Worm (Caenorhabditis elegans) whole organism, early embryonic: ENCODE data around the gene cyk-1.

Source experiments
- F13C5.2 ChIP-seq: sonication (generic microtip); optimal IDR thresholded peaks from 2 replicates; lab custom pipeline; 2017; ENCODE audit warnings: mild to moderate bottlenecking, missing genetic modification characterization, inconsistent platforms, missing compliant biosample characterization
- aly-1 ChIP-seq: sonication (generic microtip); optimal IDR thresholded peaks from 2 replicates; lab custom pipeline; 2016; ENCODE audit warnings: missing genetic modification characterization, missing compliant biosample characterization
- ama-1 ChIP-seq: fragments of 150-350 bp; optimal IDR thresholded peaks from 2 replicates; lab custom pipeline; 2014
- ets-7 ChIP-seq: sonication (generic microtip); optimal IDR thresholded peaks from 2 replicates; lab custom pipeline; 2016; ENCODE audit warnings: missing genotype, missing genetic modification characterization, missing compliant biosample characterization
- hnd-1 ChIP-seq: sonication (generic microtip); optimal IDR thresholded peaks from 2 replicates; lab custom pipeline; 2016; ENCODE audit warnings: missing genetic modification characterization, missing compliant biosample characterization
- scrt-1 ChIP-seq: fragments of 200-800 bp; sonication (Bioruptor generic); IDR thresholded peaks from 2 replicates; pipeline ENCODE4 v1.3.6; 2022; ENCODE audit warnings: missing genetic modification characterization, missing compliant biosample characterization
- sea-1 ChIP-seq: fragments of 200-800 bp; sonication (Bioruptor generic); conservative IDR thresholded peaks from 2 replicates; pipeline ENCODE4 v1.3.6; 2022; ENCODE audit warnings: missing genetic modification characterization, missing compliant biosample characterization
- tbx-11 ChIP-seq: fragments of 200-800 bp; sonication (Bioruptor generic); IDR thresholded peaks from 2 replicates; pipeline ENCODE4 v1.3.6; 2022; ENCODE audit warnings: missing genetic modification characterization, missing compliant biosample characterization
- tra-4 ChIP-seq: sonication (generic microtip); optimal IDR thresholded peaks from 2 replicates; lab custom pipeline; 2017; ENCODE audit warnings: missing genetic modification characterization, missing compliant biosample characterization

DNA sequence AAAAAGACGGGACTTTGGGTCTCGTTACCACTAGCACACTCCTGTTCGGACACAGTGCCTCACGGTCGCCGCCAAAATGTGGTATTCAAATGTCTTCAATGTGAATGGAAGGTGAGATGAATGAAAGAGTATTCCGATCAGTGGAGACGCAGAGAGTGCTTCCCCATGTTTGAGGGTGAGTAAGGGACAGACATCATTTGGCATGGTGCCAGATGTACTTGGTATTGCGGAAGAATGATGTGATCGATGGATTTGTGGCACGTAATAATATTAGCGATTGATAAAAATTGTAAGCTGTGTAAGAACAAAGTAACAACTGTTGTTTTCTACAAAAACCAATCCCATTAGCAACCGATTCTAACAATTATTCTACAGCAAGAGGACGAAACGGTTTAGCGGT lies 3.1 kb upstream of the cyk-1 start:
- no peak for TF ChIP-seq ama-1 (lab: Kevin White, UChicago)
- no peak for TF ChIP-seq aly-1 (tag; lab: Kevin White, UChicago)
- TF ChIP-seq ets-7 (tag; lab: Kevin White, UChicago), result no peak
- TF ChIP-seq sea-1 (GFP tag; lab: Robert Waterston, UW), result no peak
- TF ChIP-seq scrt-1 (GFP tag; lab: Robert Waterston, UW), result no peak
- TF ChIP-seq hnd-1 (tag; lab: Kevin White, UChicago), result no peak
- TF ChIP-seq tbx-11 (GFP tag; lab: Robert Waterston, UW), result no peak
- TF ChIP-seq F13C5.2 (tag; lab: Kevin White, UChicago), result no peak
- no peak for TF ChIP-seq tra-4 (tag; lab: Kevin White, UChicago)
